Fruit fly (Drosophila melanogaster): ENCODE measurements around the gene tow.
A peak's percentile ranks its signal among the peaks of the same experiment; 100 is the strongest.

The tow gene

dm6 chr3L:6981823-6982222 lies 39.2 kb downstream of the tow start (continued):
- no peak for TF ChIP-seq Side (GFP tag; optimal IDR thresholded peaks at IDR 0.05)
- no peak for TF ChIP-seq Nf-YB (GFP tag; optimal IDR thresholded peaks at IDR 0.05)
- TF ChIP-seq NC2β (GFP tag; optimal IDR thresholded peaks at IDR 0.05), result no peak
- TF ChIP-seq CG11093 (GFP tag; IDR thresholded peaks at IDR 0.05), result no peak
- no peak for TF ChIP-seq CG3281 (GFP tag; optimal IDR thresholded peaks at IDR 0.05)
- TF ChIP-seq maf-S (GFP tag; optimal IDR thresholded peaks at IDR 0.05), result no peak
- no peak for TF ChIP-seq shn (GFP tag; optimal IDR thresholded peaks at IDR 0.05)
- TF ChIP-seq mam (GFP tag; optimal IDR thresholded peaks at IDR 0.05), result no peak
- TF ChIP-seq jigr1 (GFP tag; IDR thresholded peaks at IDR 0.05), result no peak
- peak; percentile 74 for TF ChIP-seq gem (tag; optimal IDR thresholded peaks at IDR 0.05)
- TF ChIP-seq CG1529 (GFP tag; optimal IDR thresholded peaks at IDR 0.05), result peak; percentile 41
- peak; percentile 25 for TF ChIP-seq CG2875 (GFP tag; optimal IDR thresholded peaks at IDR 0.05)
- no peak for TF ChIP-seq CG8359 (GFP tag; optimal IDR thresholded peaks at IDR 0.05; ENCODE audit: borderline replicate concordance)
- peak; percentile 14 for TF ChIP-seq pum (GFP tag; optimal IDR thresholded peaks at IDR 0.05)
- TF ChIP-seq insv (GFP tag; optimal IDR thresholded peaks at IDR 0.05), result no peak
- peak; percentile 92 for TF ChIP-seq twi (tag; optimal IDR thresholded peaks at IDR 0.05)
- peak; percentile 71 for TF ChIP-seq CoRest (tag; optimal IDR thresholded peaks at IDR 0.05)
- no peak for TF ChIP-seq gcm2 (GFP tag; optimal IDR thresholded peaks at IDR 0.05)
- TF ChIP-seq Neu2 (GFP tag; optimal IDR thresholded peaks at IDR 0.05; ENCODE audit: borderline replicate concordance), result no peak
- no peak for TF ChIP-seq sug (tag; optimal IDR thresholded peaks at IDR 0.05)
- no peak for TF ChIP-seq CTCF (GFP tag; optimal IDR thresholded peaks at IDR 0.05)
- TF ChIP-seq C15 (GFP tag; IDR thresholded peaks at IDR 0.05), result no peak
- TF ChIP-seq tup (GFP tag; optimal IDR thresholded peaks at IDR 0.05), result no peak
- TF ChIP-seq Six4 (GFP tag; optimal IDR thresholded peaks at IDR 0.05), result peak; percentile 29
- TF ChIP-seq CG7963 (GFP tag; IDR thresholded peaks at IDR 0.05; ENCODE audit: partially characterized antibody), result no peak
- peak; percentile 60 for TF ChIP-seq CG13775 (GFP tag; optimal IDR thresholded peaks at IDR 0.05)
- TF ChIP-seq Med (GFP tag), result peak; percentile 63
- no peak for TF ChIP-seq HLH4C (GFP tag; IDR thresholded peaks at IDR 0.05; ENCODE audit: partially characterized antibody)
- no peak for TF ChIP-seq Fer2 (tag; optimal IDR thresholded peaks at IDR 0.05)
- peak; percentile 47 for TF ChIP-seq oc (tag; optimal IDR thresholded peaks at IDR 0.05)
- TF ChIP-seq CG43689 (GFP tag; IDR thresholded peaks at IDR 0.05), result no peak
- no peak for TF ChIP-seq ewg (GFP tag; optimal IDR thresholded peaks at IDR 0.05)
- TF ChIP-seq ase (GFP tag; IDR thresholded peaks at IDR 0.05), result no peak
- TF ChIP-seq CG16815 (GFP tag; optimal IDR thresholded peaks at IDR 0.05), result peak; percentile 62
- peak; percentile 40 for TF ChIP-seq CG12104 (GFP tag; optimal IDR thresholded peaks at IDR 0.05)
- no peak for TF ChIP-seq CG1832 (GFP tag; optimal IDR thresholded peaks at IDR 0.05)
- TF ChIP-seq Scr (GFP tag; IDR thresholded peaks at IDR 0.05; ENCODE audit: partially characterized antibody), result no peak
- no peak for TF ChIP-seq bbx (GFP tag; IDR thresholded peaks at IDR 0.05; ENCODE audit: partially characterized antibody)
- TF ChIP-seq vfl (GFP tag; optimal IDR thresholded peaks at IDR 0.05), result no peak
- peak; percentile 9 for TF ChIP-seq ATbp (GFP tag; optimal IDR thresholded peaks at IDR 0.05)
- TF ChIP-seq CG10979 (tag; optimal IDR thresholded peaks at IDR 0.05), result peak; percentile 74
- TF ChIP-seq crp (GFP tag; optimal IDR thresholded peaks at IDR 0.05), result no peak
- no peak for TF ChIP-seq CG9797 (GFP tag; optimal IDR thresholded peaks at IDR 0.05)
- TF ChIP-seq CkIIα-i1 (GFP tag; IDR thresholded peaks at IDR 0.05), result no peak
- TF ChIP-seq NFAT (GFP tag; IDR thresholded peaks at IDR 0.05), result no peak
- no peak for TF ChIP-seq wor (GFP tag; IDR thresholded peaks at IDR 0.05)
- peak; percentile 64; the same call in 1 of the 2 replicates for TF ChIP-seq CG6689 (GFP tag; IDR thresholded peaks at IDR 0.05)
- no peak for TF ChIP-seq fru (optimal IDR thresholded peaks at IDR 0.05)
- TF ChIP-seq Camta (GFP tag; optimal IDR thresholded peaks at IDR 0.05), result no peak
- TF ChIP-seq br (optimal IDR thresholded peaks at IDR 0.05), result no peak
- peak; percentile 60 for TF ChIP-seq Oli (tag; optimal IDR thresholded peaks at IDR 0.05)
- TF ChIP-seq dysf (GFP tag; IDR thresholded peaks at IDR 0.05), result peak; percentile 40; the same call in 1 of the 3 replicates
